Fruit fly (Drosophila melanogaster) whole organism, pupa: ENCODE results near the gene CG45487.

Source experiments
- CG10348 ChIP-seq: fragments of 200-800 bp; sonication (Bioruptor generic); IDR thresholded peaks from 2 replicates; pipeline ENCODE4 v1.3.6; 2022; ENCODE audit warnings: missing biosample characterization, missing genetic modification characterization
- CG12605 ChIP-seq: fragments of 200-800 bp; sonication (Bioruptor generic); IDR thresholded peaks from 2 replicates; pipeline ENCODE4 v1.3.6; 2022; ENCODE audit warnings: missing biosample characterization, missing genetic modification characterization
- CG13204 ChIP-seq: fragments of 200-800 bp; sonication (Bioruptor generic); optimal IDR thresholded peaks from 2 replicates; lab custom pipeline; 2018; ENCODE audit warnings: missing biosample characterization, mild to moderate bottlenecking, missing genetic modification characterization, moderate library complexity
- CG14655 ChIP-seq: fragments of 200-800 bp; sonication (Bioruptor generic); optimal IDR thresholded peaks from 3 replicates; lab custom pipeline; 2017; ENCODE audit warnings: mild to moderate bottlenecking, missing biosample characterization, missing genetic modification reagents, missing genetic modification characterization
- CG15710 ChIP-seq: fragments of 200-800 bp; sonication (Bioruptor generic); optimal IDR thresholded peaks from 2 replicates; lab custom pipeline; 2018; ENCODE audit warnings: missing biosample characterization, mild to moderate bottlenecking, missing genetic modification characterization, moderate library complexity
- CG17806 ChIP-seq: fragments of 200-800 bp; sonication (Bioruptor generic); optimal IDR thresholded peaks from 2 replicates; lab custom pipeline; 2018; ENCODE audit warnings: missing biosample characterization, mild to moderate bottlenecking, missing genetic modification characterization, moderate library complexity
- CG32121 ChIP-seq: fragments of 200-800 bp; sonication (Bioruptor generic); IDR thresholded peaks from 2 replicates; pipeline ENCODE4 v1.3.6; 2022; ENCODE audit warnings: missing biosample characterization, missing genetic modification characterization
- CG34367 ChIP-seq: fragments of 200-800 bp; sonication (Bioruptor generic); optimal IDR thresholded peaks from 2 replicates; lab custom pipeline; 2018; ENCODE audit warnings: missing biosample characterization, mild to moderate bottlenecking, missing genetic modification characterization
- CG4496 ChIP-seq: fragments of 200-800 bp; sonication (Bioruptor generic); IDR thresholded peaks from 3 replicates; pipeline ENCODE4 v1.3.6; 2022; ENCODE audit warnings: missing biosample characterization, missing genetic modification characterization
- CG8159 ChIP-seq: fragments of 200-800 bp; sonication (Bioruptor generic); optimal IDR thresholded peaks from 3 replicates; lab custom pipeline; 2018; ENCODE audit warnings: missing biosample characterization, mild to moderate bottlenecking, missing genetic modification characterization, moderate library complexity
- CG8301 ChIP-seq: fragments of 200-800 bp; sonication (Bioruptor generic); optimal IDR thresholded peaks from 2 replicates; lab custom pipeline; 2018; ENCODE audit warnings: missing biosample characterization, mild to moderate bottlenecking, missing genetic modification characterization
- CG9948 ChIP-seq: fragments of 200-800 bp; sonication (Bioruptor generic); optimal IDR thresholded peaks from 2 replicates; lab custom pipeline; 2018; ENCODE audit warnings: missing biosample characterization, mild to moderate bottlenecking, missing genetic modification characterization, moderate library complexity
- D1 ChIP-seq: fragments of 200-800 bp; sonication (Bioruptor generic); optimal IDR thresholded peaks from 2 replicates; lab custom pipeline; 2018; ENCODE audit warnings: missing biosample characterization, mild to moderate bottlenecking, missing genetic modification characterization, moderate library complexity
- EcR ChIP-seq: fragments of 200-800 bp; sonication (Bioruptor generic); optimal IDR thresholded peaks from 3 replicates; lab custom pipeline; 2019; ENCODE audit warnings: missing biosample characterization, missing genetic modification characterization, mild to moderate bottlenecking, moderate library complexity, missing genetic modification reagents
- Ets98B ChIP-seq: fragments of 200-800 bp; sonication (Bioruptor generic); IDR thresholded peaks from 2 replicates; pipeline ENCODE4 v1.3.6; 2022; ENCODE audit warnings: missing biosample characterization, missing genetic modification characterization
- Pif1A ChIP-seq: fragments of 200-800 bp; sonication (Bioruptor generic); optimal IDR thresholded peaks from 3 replicates; lab custom pipeline; 2016; ENCODE audit warnings: missing biosample characterization, missing genetic modification characterization
- Pif1B ChIP-seq: fragments of 200-800 bp; sonication (Bioruptor generic); optimal IDR thresholded peaks from 3 replicates; lab custom pipeline; 2016; ENCODE audit warnings: missing biosample characterization, missing genetic modification characterization
- Snoo ChIP-seq: fragments of 200-800 bp; sonication (Bioruptor generic); optimal IDR thresholded peaks from 3 replicates; lab custom pipeline; 2017; ENCODE audit warnings: missing biosample characterization, mild to moderate bottlenecking, missing genetic modification characterization, inconsistent platforms
- fd96Ca ChIP-seq: fragments of 200-800 bp; sonication (Bioruptor generic); IDR thresholded peaks from 3 replicates; pipeline ENCODE4 v1.3.6; 2022; ENCODE audit warnings: missing biosample characterization, missing genetic modification characterization
- gl ChIP-seq: fragments of 200-800 bp; sonication (Bioruptor generic); optimal IDR thresholded peaks from 2 replicates; lab custom pipeline; 2018; ENCODE audit warnings: missing biosample characterization, mild to moderate bottlenecking, missing genetic modification characterization
- rn ChIP-seq: fragments of 200-800 bp; sonication (Bioruptor generic); IDR thresholded peaks from 2 replicates; pipeline ENCODE4 v1.3.6; 2022; ENCODE audit warnings: missing biosample characterization, missing genetic modification characterization

CG45487 gene

DNA sequence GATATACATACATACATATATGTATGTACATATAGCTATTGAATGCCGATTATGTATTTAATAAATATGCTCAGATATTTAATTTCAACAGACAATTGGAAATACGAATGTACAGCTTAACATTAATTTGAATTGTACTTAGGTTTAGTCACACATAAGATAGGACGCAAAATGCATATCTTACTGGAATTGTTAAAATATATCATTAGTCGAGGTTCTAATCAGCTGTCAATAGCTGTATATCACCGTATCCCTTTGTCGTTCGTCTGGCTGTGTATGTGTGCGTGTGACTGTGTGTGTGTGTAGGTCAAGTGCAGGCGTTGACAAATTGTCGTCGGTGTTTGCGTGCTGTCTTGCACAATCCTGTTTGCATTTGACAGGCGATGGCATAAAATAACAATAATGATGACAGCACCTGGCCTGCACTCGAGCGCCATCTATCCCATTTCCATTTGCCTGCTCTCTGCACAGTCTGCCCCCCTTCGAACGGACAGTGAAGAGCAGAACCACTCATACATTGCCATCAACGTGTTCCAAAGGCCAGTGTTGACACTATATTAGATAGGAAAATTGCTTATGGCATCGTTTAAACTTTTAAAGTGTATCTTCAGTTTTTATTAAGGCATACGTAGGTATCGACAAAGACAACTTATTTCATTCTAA, 17.6 kb downstream of the CG45487 start:
- TF ChIP-seq Pif1A (GFP tag; lab: Kevin White, UChicago) (no peak), CG9948 (no peak), CG4496 (no peak), CG17806 (tag; lab: Kevin White, UChicago) (peak; percentile 30), CG13204 (no peak), Pif1B (no peak), CG15710 (tag; lab: Kevin White, UChicago) (no peak)

- no peak for TF ChIP-seq CG9948
- no peak for TF ChIP-seq Ets98B (GFP tag; lab: Robert Waterston, UW)
- no peak for TF ChIP-seq fd96Ca
- no peak for TF ChIP-seq CG12605 (GFP tag; lab: Robert Waterston, UW)
- TF ChIP-seq CG13204 = no peak
- no peak for TF ChIP-seq CG8159
- no peak for TF ChIP-seq Pif1A (GFP tag; lab: Kevin White, UChicago)
- no peak for TF ChIP-seq CG10348 (GFP tag; lab: Robert Waterston, UW)
- no peak for TF ChIP-seq CG8301
- no peak for TF ChIP-seq EcR
- TF ChIP-seq Snoo (tag; lab: Kevin White, UChicago) = no peak
Observed at dm6 chrX:19892070-19892469, 23.0 kb downstream of the CG45487 start.

dm6 chrX:19890010-19890665, 24.9 kb downstream of the CG45487 start, which contains the start of gene amn:
Gene amn, minus strand, starts transcription at chrX:19890060.
- TF ChIP-seq CG13204 (no peak), D1 (tag; lab: Kevin White, UChicago) (no peak), Ets98B (GFP tag; lab: Robert Waterston, UW) (no peak), EcR (no peak), CG8159 (no peak), gl (no peak), CG34367 (no peak), CG8301 (no peak), Pif1B (no peak), CG15710 (tag; lab: Kevin White, UChicago) (no peak), CG17806 (tag; lab: Kevin White, UChicago) (no peak), Snoo (tag; lab: Kevin White, UChicago) (no peak), CG9948 (no peak), CG10348 (GFP tag; lab: Robert Waterston, UW) (no peak)

dm6 chrX:19889128-19889756, 25.8 kb downstream of the CG45487 start:
- peak; percentile 60; the same call in 2 of the 3 replicates for TF ChIP-seq fd96Ca
- peak; percentile 58 for TF ChIP-seq gl
- TF ChIP-seq EcR = no peak
- peak; percentile 45 for TF ChIP-seq CG14655 (GFP tag; lab: Kevin White, UChicago)
- TF ChIP-seq CG10348 (GFP tag; lab: Robert Waterston, UW) = no peak
- TF ChIP-seq CG13204 = peak; percentile 23
- TF ChIP-seq CG32121 (GFP tag; lab: Robert Waterston, UW) = 0 out of 2 replicates have a peak, but pooled peaks have one; percentile 28
- TF ChIP-seq Pif1A (GFP tag; lab: Kevin White, UChicago) = peak; percentile 73
- peak; percentile 61 for TF ChIP-seq CG17806 (tag; lab: Kevin White, UChicago)
- peak; percentile 74 for TF ChIP-seq CG8159
- TF ChIP-seq CG34367 = peak; percentile 55
- peak; percentile 76 for TF ChIP-seq CG15710 (tag; lab: Kevin White, UChicago)
- TF ChIP-seq Snoo (tag; lab: Kevin White, UChicago) = peak; percentile 70
- peak; percentile 30; the same call in 1 of the 3 replicates for TF ChIP-seq CG4496
- TF ChIP-seq D1 (tag; lab: Kevin White, UChicago) = no peak
- TF ChIP-seq CG9948 = peak; percentile 73
- peak; percentile 31 for TF ChIP-seq CG8301
- peak; percentile 39; the same call in 1 of the 2 replicates for TF ChIP-seq Ets98B (GFP tag; lab: Robert Waterston, UW)
- peak; percentile 40 for TF ChIP-seq Pif1B
- no peak for TF ChIP-seq rn (GFP tag; lab: Robert Waterston, UW)
- TF ChIP-seq CG12605 (GFP tag; lab: Robert Waterston, UW) = no peak
- TF ChIP-seq, all 21 proteins: peak for 16

DNA sequence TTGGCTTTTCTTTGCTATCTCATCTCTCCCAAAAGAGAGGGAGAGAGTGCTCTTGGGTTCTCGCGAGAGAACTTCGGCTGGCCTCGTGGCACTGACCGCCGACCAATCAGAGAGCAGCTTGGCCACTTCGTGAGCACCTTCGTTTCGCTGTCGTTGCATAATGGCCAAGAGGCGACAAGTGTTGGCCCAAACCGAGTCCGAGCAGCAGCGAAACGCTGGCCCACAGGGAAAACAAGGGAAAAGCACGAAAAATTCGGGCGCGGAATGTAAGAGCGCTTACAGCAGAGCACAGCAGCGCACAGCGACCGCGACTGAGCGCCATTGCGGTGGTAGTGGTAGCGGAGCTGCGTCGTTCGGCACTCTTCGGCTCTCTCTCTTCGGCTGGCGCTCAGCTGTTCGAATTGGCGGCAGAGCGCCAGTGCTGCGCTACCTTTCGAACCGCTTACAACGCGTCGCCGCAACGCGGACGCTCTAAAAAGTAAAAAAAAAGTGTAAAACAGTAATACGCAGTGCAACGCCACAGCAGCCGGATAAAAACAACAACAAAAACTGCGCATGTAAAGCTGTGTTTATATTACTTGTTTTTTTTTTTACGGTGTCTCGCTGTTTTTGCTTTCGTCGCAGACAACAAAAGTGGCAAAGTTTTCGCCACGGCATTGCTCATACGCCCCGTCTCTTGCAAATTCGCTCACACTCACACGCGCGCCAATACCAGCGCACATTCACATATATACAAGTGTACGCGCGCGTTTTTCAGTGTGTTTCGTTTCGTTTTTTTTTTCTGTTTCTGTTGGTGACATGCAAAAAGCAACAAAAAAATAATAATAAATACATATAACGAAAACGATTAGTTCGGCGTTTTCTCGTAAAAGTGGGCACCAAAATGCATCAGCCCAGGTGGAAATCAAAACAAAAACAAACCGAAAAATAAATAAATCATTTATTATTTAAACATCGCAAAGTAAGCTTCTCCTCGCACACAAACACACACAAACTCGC, 27.8 kb downstream of the CG45487 start:
- TF ChIP-seq CG10348 (GFP tag; lab: Robert Waterston, UW) (no peak), CG8301 (peak; percentile 41), gl (peak; percentile 76), CG13204 (peak; percentile 70), Snoo (tag; lab: Kevin White, UChicago) (peak; percentile 66), Ets98B (GFP tag; lab: Robert Waterston, UW) (peak; percentile 62), fd96Ca (peak; percentile 73; the same call in 2 of the 3 replicates), CG34367 (peak; percentile 65), D1 (tag; lab: Kevin White, UChicago) (no peak), CG9948 (no peak), CG14655 (GFP tag; lab: Kevin White, UChicago) (peak; percentile 67), CG4496 (peak; percentile 81), CG12605 (GFP tag; lab: Robert Waterston, UW) (peak; percentile 46), CG17806 (tag; lab: Kevin White, UChicago) (peak; percentile 24), EcR (peak; percentile 62), Pif1A (GFP tag; lab: Kevin White, UChicago) (peak; percentile 61), rn (GFP tag; lab: Robert Waterston, UW) (peak; percentile 52; the same call in 1 of the 2 replicates), CG15710 (tag; lab: Kevin White, UChicago) (peak; percentile 50), CG32121 (GFP tag; lab: Robert Waterston, UW) (peak; percentile 67), Pif1B (peak; percentile 56), CG8159 (peak; percentile 55)
